Fruit fly (Drosophila melanogaster) whole organism, embryonic: ENCODE data around the gene Dlip2.
A peak's percentile ranks its signal among the peaks of the same experiment; 100 is the strongest.

Experiments
- CG10267 ChIP-seq: fragments of 200-800 bp; sonication (Bioruptor generic); optimal IDR thresholded peaks from 2 replicates; lab custom pipeline; 2018; ENCODE audit warnings: missing biosample characterization, mild to moderate bottlenecking, missing genetic modification characterization, moderate library complexity
- CG12219 ChIP-seq: fragments of 200-800 bp; sonication (Bioruptor generic); optimal IDR thresholded peaks from 3 replicates; lab custom pipeline; 2018; ENCODE audit warnings: missing biosample characterization, mild to moderate bottlenecking, missing genetic modification characterization
- CG14441 ChIP-seq: fragments of 200-800 bp; sonication (Bioruptor generic); IDR thresholded peaks from 2 replicates; pipeline ENCODE4 v1.3.6; 2022; ENCODE audit warnings: missing biosample characterization, missing genetic modification characterization
- CG15479 ChIP-seq: fragments of 200-800 bp; sonication (Bioruptor generic); optimal IDR thresholded peaks from 3 replicates; lab custom pipeline; 2019; ENCODE audit warnings: missing biosample characterization, mild to moderate bottlenecking, missing genetic modification characterization, moderate library complexity
- CG16779 ChIP-seq: fragments of 200-800 bp; sonication (Bioruptor generic); IDR thresholded peaks from 2 replicates; pipeline ENCODE4 v1.3.6; 2022; ENCODE audit warnings: missing biosample characterization, missing genetic modification characterization
- CG17802 ChIP-seq: fragments of 200-800 bp; sonication (Bioruptor generic); optimal IDR thresholded peaks from 2 replicates; lab custom pipeline; 2018; ENCODE audit warnings: missing biosample characterization, mild to moderate bottlenecking, missing genetic modification characterization, moderate library complexity
- CG18764 ChIP-seq: fragments of 200-800 bp; sonication (Bioruptor generic); optimal IDR thresholded peaks from 3 replicates; lab custom pipeline; 2016; ENCODE audit warnings: missing biosample characterization, missing genetic modification characterization
- CG31388 ChIP-seq: fragments of 200-800 bp; sonication (Bioruptor generic); optimal IDR thresholded peaks from 2 replicates; lab custom pipeline; 2016; ENCODE audit warnings: missing biosample characterization, missing genetic modification characterization
- CG31441 ChIP-seq: fragments of 200-800 bp; sonication (Bioruptor generic); IDR thresholded peaks from 2 replicates; pipeline ENCODE4 v1.3.6; 2022; ENCODE audit warnings: missing biosample characterization, missing genetic modification characterization
- CG3726 ChIP-seq: fragments of 200-800 bp; sonication (Bioruptor generic); IDR thresholded peaks from 3 replicates; pipeline ENCODE4, ENCODE4 v1.3.6; 2022; ENCODE audit warnings: missing biosample characterization, missing genetic modification characterization
- CG3847 ChIP-seq: fragments of 200-800 bp; sonication (Bioruptor generic); IDR thresholded peaks from 2 replicates; pipeline ENCODE4 v1.3.6; 2022; ENCODE audit warnings: missing biosample characterization, missing genetic modification characterization
- CG4328 ChIP-seq: fragments of 200-800 bp; sonication (Bioruptor generic); optimal IDR thresholded peaks from 3 replicates; lab custom pipeline; 2017; ENCODE audit warnings: missing biosample characterization, missing genetic modification reagents, missing genetic modification characterization
- CG7987 ChIP-seq: fragments of 200-800 bp; sonication (Bioruptor generic); optimal IDR thresholded peaks from 2 replicates; lab custom pipeline; 2018; ENCODE audit warnings: missing biosample characterization, mild to moderate bottlenecking, missing genetic modification characterization, moderate library complexity
- CTCF ChIP-seq: fragments of 200-800 bp; sonication (Bioruptor generic); optimal IDR thresholded peaks from 2 replicates; lab custom pipeline; 2017; ENCODE audit warnings: missing biosample characterization, mild to moderate bottlenecking, missing genetic modification characterization, moderate library complexity
- CoRest ChIP-seq: fragments of 200-800 bp; sonication (Bioruptor generic); optimal IDR thresholded peaks from 3 replicates; lab custom pipeline; 2018; ENCODE audit warnings: missing biosample characterization, mild to moderate bottlenecking, missing genetic modification characterization, moderate library complexity
- Doc2 ChIP-seq: fragments of 200-800 bp; sonication (Bioruptor generic); IDR thresholded peaks from 2 replicates; pipeline ENCODE4 v1.3.6; 2022; ENCODE audit warnings: missing biosample characterization, missing genetic modification characterization
- Doc3 ChIP-seq: fragments of 200-800 bp; sonication (Bioruptor generic); IDR thresholded peaks from 3 replicates; pipeline ENCODE4 v1.3.6; 2022; ENCODE audit warnings: missing biosample characterization, missing genetic modification characterization; ENCODE audit not compliant: partially characterized antibody
- GATAe ChIP-seq: fragments of 200-800 bp; sonication (Bioruptor generic); conservative IDR thresholded peaks from 2 replicates; pipeline ENCODE4 v1.3.6; 2022; ENCODE audit warnings: missing biosample characterization, missing genetic modification characterization
- Hey ChIP-seq: fragments of 200-800 bp; sonication (Bioruptor generic); optimal IDR thresholded peaks from 3 replicates; lab custom pipeline; 2018; ENCODE audit warnings: missing biosample characterization, mild to moderate bottlenecking, missing genetic modification characterization
- HmgD ChIP-seq: fragments of 200-800 bp; sonication (Bioruptor generic); optimal IDR thresholded peaks from 3 replicates; lab custom pipeline; 2016; ENCODE audit warnings: missing biosample characterization, missing genetic modification characterization
- HmgZ ChIP-seq: fragments of 200-800 bp; sonication (Bioruptor generic); optimal IDR thresholded peaks from 2 replicates; lab custom pipeline; 2018; ENCODE audit warnings: missing biosample characterization, mild to moderate bottlenecking, missing genetic modification characterization
- Hr3 ChIP-seq: fragments of 200-800 bp; sonication (Bioruptor generic); optimal IDR thresholded peaks from 3 replicates; lab custom pipeline; 2016; ENCODE audit warnings: missing biosample characterization, missing genetic modification characterization
- Jarid2 ChIP-seq: fragments of 200-800 bp; sonication (Bioruptor generic); optimal IDR thresholded peaks from 3 replicates; lab custom pipeline; 2017; ENCODE audit warnings: mild to moderate bottlenecking, missing biosample characterization, missing genetic modification reagents, missing genetic modification characterization
- Kr ChIP-seq: fragments of 200-800 bp; sonication (Bioruptor generic); optimal IDR thresholded peaks from 2 replicates; lab custom pipeline; 2017; ENCODE audit warnings: missing biosample characterization, mild to moderate bottlenecking, missing genetic modification characterization
- Lhr ChIP-seq: fragments of 200-800 bp; sonication (Bioruptor generic); optimal IDR thresholded peaks from 3 replicates; lab custom pipeline; 2017; ENCODE audit warnings: mild to moderate bottlenecking, missing biosample characterization, missing genetic modification reagents, missing genetic modification characterization
- Mad ChIP-seq: fragments of 200-800 bp; sonication (Bioruptor generic); optimal IDR thresholded peaks from 2 replicates; lab custom pipeline; 2016; ENCODE audit warnings: missing biosample characterization, missing genetic modification characterization
- Nf-YC ChIP-seq: fragments of 200-800 bp; optimal IDR thresholded peaks from 3 replicates; lab custom pipeline; 2019; ENCODE audit warnings: missing biosample characterization, mild to moderate bottlenecking, missing genetic modification characterization, moderate library complexity
- Six4 ChIP-seq: fragments of 200-800 bp; sonication (Bioruptor generic); optimal IDR thresholded peaks from 2 replicates; lab custom pipeline; 2016; ENCODE audit warnings: missing biosample characterization, missing genetic modification characterization
- Sox102F ChIP-seq: fragments of 200-800 bp; sonication (Bioruptor generic); optimal IDR thresholded peaks from 2 replicates; lab custom pipeline; 2018; ENCODE audit warnings: missing biosample characterization, mild to moderate bottlenecking, missing genetic modification characterization, moderate library complexity
- abd-A ChIP-seq: fragments of 200-800 bp; sonication (Bioruptor generic); optimal IDR thresholded peaks from 3 replicates; lab custom pipeline; 2019; ENCODE audit warnings: missing biosample characterization, mild to moderate bottlenecking, missing genetic modification characterization, moderate library complexity
- ara ChIP-seq: fragments of 200-800 bp; sonication (Bioruptor generic); IDR thresholded peaks from 2 replicates; pipeline ENCODE4 v1.3.6; 2022; ENCODE audit warnings: missing biosample characterization, missing genetic modification characterization
- az2 ChIP-seq: fragments of 200-800 bp; sonication (Bioruptor generic); optimal IDR thresholded peaks from 3 replicates; lab custom pipeline; 2016; ENCODE audit warnings: missing biosample characterization, missing genetic modification characterization
- corto ChIP-seq: fragments of 200-800 bp; sonication (Bioruptor generic); optimal IDR thresholded peaks from 2 replicates; lab custom pipeline; 2016; ENCODE audit warnings: missing biosample characterization, mild to moderate bottlenecking, missing genetic modification characterization, moderate library complexity
- dmrt11E ChIP-seq: fragments of 200-800 bp; sonication (Bioruptor generic); optimal IDR thresholded peaks from 3 replicates; lab custom pipeline; 2018; ENCODE audit warnings: missing biosample characterization, mild to moderate bottlenecking, missing genetic modification characterization, moderate library complexity
- gcm2 ChIP-seq: fragments of 200-800 bp; sonication (Bioruptor generic); optimal IDR thresholded peaks from 2 replicates; lab custom pipeline; 2016; ENCODE audit warnings: missing biosample characterization, missing genetic modification characterization
- gfzf ChIP-seq: fragments of 200-800 bp; sonication (Bioruptor generic); optimal IDR thresholded peaks from 2 replicates; lab custom pipeline; 2016; ENCODE audit warnings: missing biosample characterization, mild to moderate bottlenecking, missing genetic modification characterization, moderate library complexity
- grn ChIP-seq: fragments of 200-800 bp; sonication (Bioruptor generic); optimal IDR thresholded peaks from 3 replicates; lab custom pipeline; 2017; ENCODE audit warnings: missing biosample characterization, missing genetic modification characterization
- h ChIP-seq: fragments of >200 bp; optimal IDR thresholded peaks from 2 replicates; lab custom pipeline; 2017
- inv ChIP-seq: fragments of 200-800 bp; sonication (Bioruptor generic); IDR thresholded peaks from 2 replicates; pipeline ENCODE4 v1.3.6; 2022; ENCODE audit warnings: missing biosample characterization, missing genetic modification characterization; ENCODE audit not compliant: partially characterized antibody
- knrl ChIP-seq: fragments of 200-800 bp; sonication (Bioruptor generic); IDR thresholded peaks from 3 replicates; pipeline ENCODE4 v1.3.6; 2022; ENCODE audit warnings: missing biosample characterization, missing genetic modification characterization; ENCODE audit not compliant: partially characterized antibody
- luna ChIP-seq: fragments of 200-800 bp; sonication (Bioruptor generic); optimal IDR thresholded peaks from 2 replicates; lab custom pipeline; 2016; ENCODE audit warnings: missing biosample characterization, missing genetic modification characterization
- mam ChIP-seq: fragments of 200-800 bp; sonication (Bioruptor generic); optimal IDR thresholded peaks from 3 replicates; lab custom pipeline; 2016; ENCODE audit warnings: missing biosample characterization, missing genetic modification characterization
- nau ChIP-seq: fragments of 200-800 bp; sonication (Bioruptor generic); optimal IDR thresholded peaks from 3 replicates; lab custom pipeline; 2017; ENCODE audit warnings: missing biosample characterization, mild to moderate bottlenecking, missing genetic modification characterization, missing genetic modification reagents
- oc ChIP-seq: fragments of 200-800 bp; sonication (Bioruptor generic); optimal IDR thresholded peaks from 2 replicates; lab custom pipeline; 2018; ENCODE audit warnings: missing biosample characterization, mild to moderate bottlenecking, missing genetic modification characterization, moderate library complexity
- onecut ChIP-seq: fragments of 200-800 bp; sonication (Bioruptor generic); IDR thresholded peaks from 2 replicates; pipeline ENCODE4 v1.3.6; 2022; ENCODE audit warnings: missing biosample characterization, missing genetic modification characterization
- otp ChIP-seq: fragments of 200-800 bp; sonication (Bioruptor generic); IDR thresholded peaks from 3 replicates; pipeline ENCODE4, ENCODE4 v1.3.6; 2022; ENCODE audit warnings: missing biosample characterization, missing genetic modification characterization
- scrt ChIP-seq: fragments of 200-800 bp; sonication (Bioruptor generic); optimal IDR thresholded peaks from 2 replicates; lab custom pipeline; 2018; ENCODE audit warnings: missing biosample characterization, mild to moderate bottlenecking, missing genetic modification characterization, moderate library complexity
- seq ChIP-seq: fragments of 200-800 bp; sonication (Bioruptor generic); IDR thresholded peaks from 2 replicates; pipeline ENCODE4 v1.3.6; 2022; ENCODE audit warnings: missing biosample characterization, missing genetic modification characterization
- sqz ChIP-seq: fragments of 200-800 bp; sonication (Bioruptor generic); optimal IDR thresholded peaks from 3 replicates; lab custom pipeline; 2018; ENCODE audit warnings: missing biosample characterization, mild to moderate bottlenecking, missing genetic modification characterization

Dlip2 gene

DNA sequence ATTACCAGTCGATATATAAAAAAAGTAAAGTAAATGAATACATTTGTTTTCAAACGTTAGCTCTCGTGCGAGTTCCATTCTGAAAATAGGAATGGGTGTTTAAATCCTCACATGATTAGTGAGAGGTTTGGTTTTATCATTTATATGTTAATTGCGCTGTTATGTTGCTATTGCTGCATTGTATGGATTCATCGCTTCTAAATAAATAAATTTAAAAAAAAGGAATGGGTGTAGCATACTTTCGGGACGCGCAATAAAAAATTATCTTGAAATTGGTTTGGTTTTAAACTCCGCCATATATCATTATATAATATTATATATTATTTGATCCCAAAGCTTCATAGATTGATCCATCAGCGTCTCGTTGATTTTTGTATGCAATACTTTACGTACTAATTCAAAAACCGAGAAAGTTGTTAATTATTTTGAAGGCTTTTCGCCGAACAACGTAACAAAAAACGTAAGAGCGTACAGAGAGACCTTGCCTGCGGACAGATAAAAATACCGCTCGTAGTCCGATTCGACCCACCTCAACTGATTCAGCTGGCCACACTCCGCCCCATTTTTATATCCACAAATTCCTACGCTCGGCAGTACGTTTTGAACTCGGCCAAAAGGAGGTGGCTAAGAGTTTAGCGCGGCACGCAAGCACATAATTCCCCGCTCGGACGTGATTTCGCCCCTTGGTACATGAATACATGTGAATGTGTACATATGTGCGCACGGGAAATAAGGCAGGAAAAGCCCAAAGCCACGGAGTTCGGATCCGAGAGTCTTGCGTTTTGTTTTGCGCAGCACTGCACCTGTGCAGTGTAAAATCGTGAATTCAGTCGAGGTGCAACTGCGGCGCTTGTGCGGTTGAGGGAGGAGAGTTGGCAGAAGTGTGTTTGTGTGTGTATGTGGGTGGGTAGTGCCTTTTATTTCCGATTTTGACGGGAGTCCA lies 13.8 kb upstream of the Dlip2 start, which contains the start of gene smash (continued):
- TF ChIP-seq h (lab: Kevin White, UChicago) (no peak), CG7987 (GFP tag; lab: Kevin White, UChicago) (peak; percentile 71), dmrt11E (tag; lab: Kevin White, UChicago) (no peak), gcm2 (peak; percentile 13), mam (GFP tag; lab: Kevin White, UChicago) (no peak), CG31441 (GFP tag; lab: Robert Waterston, UW) (peak; percentile 43; the same call in 1 of the 2 replicates), gfzf (GFP tag; lab: Kevin White, UChicago) (peak; percentile 94), knrl (GFP tag; lab: Robert Waterston, UW) (no peak; the same call in 2 of the 3 replicates), CoRest (tag; lab: Kevin White, UChicago) (no peak), Hr3 (GFP tag; lab: Kevin White, UChicago) (no peak), nau (GFP tag; lab: Kevin White, UChicago) (peak; percentile 46), CG14441 (peak; percentile 41; the same call in 1 of the 2 replicates), Lhr (GFP tag; lab: Kevin White, UChicago) (peak; percentile 100), HmgZ (tag; lab: Kevin White, UChicago) (no peak), oc (no peak), CG10267 (tag; lab: Kevin White, UChicago) (peak; percentile 48), CTCF (GFP tag; lab: Kevin White, UChicago) (peak; percentile 50), otp (GFP tag; lab: Robert Waterston, UW) (no peak), ara (no peak), Doc3 (GFP tag; lab: Robert Waterston, UW) (no peak), seq (peak; percentile 62; the same call in 1 of the 2 replicates), onecut (GFP tag; lab: Robert Waterston, UW) (peak; percentile 7), Doc2 (GFP tag; lab: Robert Waterston, UW) (no peak), CG17802 (no peak), CG31388 (no peak), CG3726 (GFP tag; lab: Robert Waterston, UW) (no peak), Six4 (GFP tag; lab: Kevin White, UChicago) (no peak), Jarid2 (peak; percentile 100), abd-A (tag; lab: Kevin White, UChicago) (no peak), scrt (peak; percentile 35), corto (GFP tag; lab: Kevin White, UChicago) (peak; percentile 3), sqz (GFP tag; lab: Kevin White, UChicago) (no peak), Nf-YC (peak; percentile 30), Kr (GFP tag; lab: Kevin White, UChicago) (no peak), CG18764 (GFP tag; lab: Kevin White, UChicago) (no peak), Hey (tag; lab: Kevin White, UChicago) (no peak), CG4328 (GFP tag; lab: Kevin White, UChicago) (no peak), grn (GFP tag; lab: Kevin White, UChicago) (no peak), Mad (GFP tag; lab: Kevin White, UChicago) (peak; percentile 54), HmgD (GFP tag; lab: Kevin White, UChicago) (peak; percentile 71), CG12219 (GFP tag; lab: Kevin White, UChicago) (no peak), CG3847 (GFP tag; lab: Robert Waterston, UW) (peak; percentile 72), CG16779 (GFP tag; lab: Robert Waterston, UW) (peak; percentile 76), CG15479 (GFP tag; lab: Kevin White, UChicago) (peak; percentile 52), Sox102F (GFP tag; lab: Kevin White, UChicago) (no peak), luna (GFP tag; lab: Kevin White, UChicago) (no peak), inv (peak; percentile 43; the same call in 1 of the 2 replicates), GATAe (GFP tag; lab: Robert Waterston, UW) (no peak), az2 (GFP tag; lab: Kevin White, UChicago) (no peak)
